Fruit fly (Drosophila melanogaster) whole organism, embryonic: ENCODE measurements around the gene tipE.

Experiments
- Asciz ChIP-seq: fragments of 200-800 bp; sonication (Bioruptor generic); optimal IDR thresholded peaks from 2 replicates; lab custom pipeline; 2017; ENCODE audit warnings: missing biosample characterization, mild to moderate bottlenecking, missing genetic modification characterization, missing genetic modification reagents
- B-H2 ChIP-seq: fragments of 200-800 bp; sonication (Bioruptor generic); optimal IDR thresholded peaks from 2 replicates; lab custom pipeline; 2018; ENCODE audit warnings: missing biosample characterization, mild to moderate bottlenecking, missing genetic modification characterization
- BEAF-32 ChIP-seq: fragments of 200-800 bp; sonication (Bioruptor generic); optimal IDR thresholded peaks from 3 replicates; lab custom pipeline; 2017; ENCODE audit warnings: missing biosample characterization, missing genetic modification characterization, mild to moderate bottlenecking, moderate library complexity, missing genetic modification reagents
- CG10147 ChIP-seq: fragments of 200-800 bp; sonication (Bioruptor generic); optimal IDR thresholded peaks from 2 replicates; lab custom pipeline; 2019; ENCODE audit warnings: missing biosample characterization, mild to moderate bottlenecking, missing genetic modification characterization, moderate library complexity
- CG1024 ChIP-seq: fragments of 200-800 bp; sonication (Bioruptor generic); IDR thresholded peaks from 2 replicates; pipeline ENCODE4 v1.3.6; 2022; ENCODE audit warnings: missing biosample characterization, missing genetic modification characterization
- CG10543 ChIP-seq: fragments of 200-800 bp; sonication (Bioruptor generic); optimal IDR thresholded peaks from 3 replicates; lab custom pipeline; 2017; ENCODE audit warnings: missing biosample characterization, mild to moderate bottlenecking, missing genetic modification characterization, moderate library complexity
- CG11247 ChIP-seq: fragments of 200-800 bp; sonication (Bioruptor generic); IDR thresholded peaks from 2 replicates; pipeline ENCODE4 v1.3.6; 2022; ENCODE audit warnings: missing biosample characterization, missing genetic modification characterization
- CG11398 ChIP-seq: fragments of 200-800 bp; sonication (Bioruptor generic); optimal IDR thresholded peaks from 2 replicates; lab custom pipeline; 2016; ENCODE audit warnings: missing biosample characterization, missing genetic modification characterization
- CG11695 ChIP-seq: fragments of 200-800 bp; sonication (Bioruptor generic); IDR thresholded peaks from 3 replicates; pipeline ENCODE4 v1.3.6; 2022; ENCODE audit warnings: missing biosample characterization, missing genetic modification characterization
- CG12155 ChIP-seq: fragments of 200-800 bp; sonication (Bioruptor generic); optimal IDR thresholded peaks from 3 replicates; lab custom pipeline; 2016; ENCODE audit warnings: missing biosample characterization, missing genetic modification characterization
- CG1233 ChIP-seq: fragments of 200-800 bp; sonication (Bioruptor generic); optimal IDR thresholded peaks from 4 replicates; lab custom pipeline; 2018; ENCODE audit warnings: missing biosample characterization, mild to moderate bottlenecking, missing genetic modification characterization
- CG15479 ChIP-seq: fragments of 200-800 bp; sonication (Bioruptor generic); optimal IDR thresholded peaks from 3 replicates; lab custom pipeline; 2019; ENCODE audit warnings: missing biosample characterization, mild to moderate bottlenecking, missing genetic modification characterization, moderate library complexity
- CG1792 ChIP-seq: fragments of 200-800 bp; sonication (Bioruptor generic); optimal IDR thresholded peaks from 2 replicates; lab custom pipeline; 2016; ENCODE audit warnings: missing biosample characterization, missing genetic modification characterization
- CG4854 ChIP-seq: fragments of 200-800 bp; sonication (Bioruptor generic); optimal IDR thresholded peaks from 2 replicates; lab custom pipeline; 2016; ENCODE audit warnings: missing biosample characterization, missing genetic modification characterization, inconsistent platforms
- CG6683 ChIP-seq: fragments of 200-800 bp; sonication (Bioruptor generic); optimal IDR thresholded peaks from 2 replicates; lab custom pipeline; 2017; ENCODE audit warnings: missing biosample characterization, mild to moderate bottlenecking, missing genetic modification characterization, missing genetic modification reagents
- CG9609 ChIP-seq: fragments of 200-800 bp; sonication (Bioruptor generic); optimal IDR thresholded peaks from 3 replicates; lab custom pipeline; 2016; ENCODE audit warnings: missing biosample characterization, missing genetic modification characterization
- CkIIα-i1 ChIP-seq: fragments of 200-800 bp; sonication (Bioruptor generic); IDR thresholded peaks from 2 replicates; pipeline ENCODE4 v1.3.6; 2022; ENCODE audit warnings: missing biosample characterization, missing genetic modification characterization
- Deaf1 ChIP-seq: fragments of 200-800 bp; optimal IDR thresholded peaks from 3 replicates; lab custom pipeline; 2019; ENCODE audit warnings: missing biosample characterization, mild to moderate bottlenecking, missing genetic modification characterization, moderate library complexity
- HHEX ChIP-seq: fragments of 200-800 bp; sonication (Bioruptor generic); optimal IDR thresholded peaks from 3 replicates; lab custom pipeline; 2017; ENCODE audit warnings: missing biosample characterization, mild to moderate bottlenecking, missing genetic modification characterization, missing genetic modification reagents
- HLH54F ChIP-seq: fragments of 200-800 bp; sonication (Bioruptor generic); optimal IDR thresholded peaks from 3 replicates; lab custom pipeline; 2016; ENCODE audit warnings: missing biosample characterization, missing genetic modification characterization
- Hr78 ChIP-seq, 2 experiments: fragments of 200-800 bp in 1 of 2; fragments of >200 bp in 1 of 2; sonication (Bioruptor generic) in 1 of 2; optimal IDR thresholded peaks; 2 replicates each; lab custom pipeline; 2017 to 2019; ENCODE audit warnings: missing biosample characterization in 2 of 2, missing genetic modification characterization in 2 of 2, mild to moderate bottlenecking in 1 of 2, moderate library complexity in 1 of 2
- Max ChIP-seq: fragments of 200-800 bp; sonication (Bioruptor generic); optimal IDR thresholded peaks from 2 replicates; lab custom pipeline; 2016; ENCODE audit warnings: missing biosample characterization, mild to moderate bottlenecking, missing genetic modification characterization
- NC2α ChIP-seq: fragments of 200-800 bp; sonication (Bioruptor generic); optimal IDR thresholded peaks from 2 replicates; lab custom pipeline; 2016; ENCODE audit warnings: missing biosample characterization, missing genetic modification characterization
- NfI ChIP-seq: fragments of 200-800 bp; sonication (Bioruptor generic); optimal IDR thresholded peaks from 3 replicates; lab custom pipeline; 2018; ENCODE audit warnings: missing biosample characterization, mild to moderate bottlenecking, missing genetic modification characterization, moderate library complexity
- Taf1 ChIP-seq: fragments of 200-800 bp; sonication (Bioruptor generic); IDR thresholded peaks from 2 replicates; pipeline ENCODE4 v1.3.6; 2022; ENCODE audit warnings: missing biosample characterization, missing genetic modification characterization
- Tbp ChIP-seq: fragments of >200 bp; optimal IDR thresholded peaks from 2 replicates; lab custom pipeline; 2018; ENCODE audit warnings: missing biosample characterization, missing genetic modification characterization
- Xbp1 ChIP-seq: fragments of 200-800 bp; sonication (Bioruptor generic); optimal IDR thresholded peaks from 3 replicates; lab custom pipeline; 2016; ENCODE audit warnings: missing biosample characterization, mild to moderate bottlenecking, missing genetic modification characterization
- ase ChIP-seq: fragments of 200-800 bp; sonication (Bioruptor generic); IDR thresholded peaks from 3 replicates; pipeline ENCODE4 v1.3.6; 2022; ENCODE audit warnings: missing biosample characterization, missing genetic modification characterization
- bab2 ChIP-seq: fragments of 200-800 bp; sonication (Bioruptor generic); optimal IDR thresholded peaks from 2 replicates; lab custom pipeline; 2016; ENCODE audit warnings: missing biosample characterization, missing genetic modification characterization
- cato ChIP-seq: fragments of 200-800 bp; sonication (Bioruptor generic); optimal IDR thresholded peaks from 2 replicates; lab custom pipeline; 2016; ENCODE audit warnings: missing biosample characterization, missing genetic modification characterization, borderline replicate concordance
- croc ChIP-seq: fragments of 200-800 bp; sonication (Bioruptor generic); conservative IDR thresholded peaks from 3 replicates; pipeline ENCODE4 v1.3.6; 2022; ENCODE audit warnings: missing biosample characterization, missing genetic modification characterization
- gcm ChIP-seq: fragments of 200-800 bp; sonication (Bioruptor generic); optimal IDR thresholded peaks from 2 replicates; lab custom pipeline; 2019; ENCODE audit warnings: missing biosample characterization, mild to moderate bottlenecking, missing genetic modification characterization, moderate library complexity
- gfzf ChIP-seq: fragments of 200-800 bp; sonication (Bioruptor generic); optimal IDR thresholded peaks from 2 replicates; lab custom pipeline; 2016; ENCODE audit warnings: missing biosample characterization, mild to moderate bottlenecking, missing genetic modification characterization, moderate library complexity
- grau ChIP-seq: fragments of 200-800 bp; optimal IDR thresholded peaks from 3 replicates; lab custom pipeline; 2019; ENCODE audit warnings: missing biosample characterization, mild to moderate bottlenecking, missing genetic modification characterization, moderate library complexity
- lab ChIP-seq: fragments of 200-800 bp; sonication (Bioruptor generic); optimal IDR thresholded peaks from 3 replicates; lab custom pipeline; 2017; ENCODE audit warnings: missing biosample characterization, missing genetic modification characterization, mild to moderate bottlenecking, moderate library complexity, missing genetic modification reagents
- lilli ChIP-seq: fragments of 200-800 bp; sonication (Bioruptor generic); optimal IDR thresholded peaks from 3 replicates; lab custom pipeline; 2016; ENCODE audit warnings: missing biosample characterization, missing genetic modification characterization
- mirr ChIP-seq: fragments of 200-800 bp; sonication (Bioruptor generic); optimal IDR thresholded peaks from 3 replicates; lab custom pipeline; 2018; ENCODE audit warnings: missing biosample characterization, mild to moderate bottlenecking, missing genetic modification characterization
- mld ChIP-seq: fragments of 200-800 bp; sonication (Bioruptor generic); IDR thresholded peaks from 3 replicates; pipeline ENCODE4 v1.3.6; 2022; ENCODE audit warnings: missing biosample characterization, missing genetic modification characterization; ENCODE audit not compliant: partially characterized antibody
- nerfin-1 ChIP-seq: fragments of 200-800 bp; sonication (Bioruptor generic); optimal IDR thresholded peaks from 3 replicates; lab custom pipeline; 2019; ENCODE audit warnings: missing biosample characterization, mild to moderate bottlenecking, missing genetic modification characterization, moderate library complexity
- oc ChIP-seq: fragments of 200-800 bp; sonication (Bioruptor generic); optimal IDR thresholded peaks from 2 replicates; lab custom pipeline; 2018; ENCODE audit warnings: missing biosample characterization, mild to moderate bottlenecking, missing genetic modification characterization, moderate library complexity
- odd ChIP-seq: fragments of 200-800 bp; sonication (Bioruptor generic); optimal IDR thresholded peaks from 2 replicates; lab custom pipeline; 2017; ENCODE audit warnings: missing biosample characterization, mild to moderate bottlenecking, missing genetic modification characterization
- onecut ChIP-seq: fragments of 200-800 bp; sonication (Bioruptor generic); IDR thresholded peaks from 2 replicates; pipeline ENCODE4 v1.3.6; 2022; ENCODE audit warnings: missing biosample characterization, missing genetic modification characterization
- prd ChIP-seq, 3 experiments: fragments of >200 bp in 2 of 3; fragments of 200-800 bp in 1 of 3; sonication (Bioruptor generic) in 1 of 3; optimal IDR thresholded peaks in 2 of 3; IDR thresholded peaks in 1 of 3; 2 replicates in 2 of 3; 3 replicates in 1 of 3; pipeline versions ENCODE4 v1.3.6 to Lab custom; 2017 to 2022; ENCODE audit warnings: missing biosample characterization in 1 of 3, missing genetic modification characterization in 1 of 3
- ro ChIP-seq: fragments of 200-800 bp; sonication (Bioruptor generic); IDR thresholded peaks from 2 replicates; pipeline ENCODE4 v1.3.6; 2022; ENCODE audit warnings: missing biosample characterization, missing genetic modification characterization
- ssp ChIP-seq: fragments of 200-800 bp; sonication (Bioruptor generic); IDR thresholded peaks from 2 replicates; pipeline ENCODE4 v1.3.6; 2022; ENCODE audit warnings: missing biosample characterization, missing genetic modification characterization
- tin ChIP-seq: fragments of 200-800 bp; sonication (Bioruptor generic); optimal IDR thresholded peaks from 3 replicates; lab custom pipeline; 2016; ENCODE audit warnings: missing biosample characterization, missing genetic modification characterization
- wor ChIP-seq: fragments of 200-800 bp; sonication (Bioruptor generic); IDR thresholded peaks from 2 replicates; pipeline ENCODE4 v1.3.6; 2022; ENCODE audit warnings: missing biosample characterization, missing genetic modification characterization
- zen2 ChIP-seq: fragments of 200-800 bp; sonication (Bioruptor generic); IDR thresholded peaks from 3 replicates; pipeline ENCODE4 v1.3.6; 2022; ENCODE audit warnings: missing biosample characterization, missing genetic modification characterization; ENCODE audit not compliant: partially characterized antibody

The tipE gene

dm6 chr3L:4169957-4170651, 18.2 kb upstream of the tipE start, which contains the start of gene Ero1L (continued):
- TF ChIP-seq CG1233 (GFP tag; lab: Kevin White, UChicago) (no peak), Xbp1 (GFP tag; lab: Kevin White, UChicago) (peak; percentile 17), CkIIα-i1 (no peak), grau (tag; lab: Kevin White, UChicago) (peak; percentile 12), HLH54F (GFP tag; lab: Kevin White, UChicago) (no peak), mirr (GFP tag; lab: Kevin White, UChicago) (no peak), gcm (no peak), NfI (GFP tag; lab: Kevin White, UChicago) (no peak), ro (GFP tag; lab: Robert Waterston, UW) (no peak), CG15479 (GFP tag; lab: Kevin White, UChicago) (no peak), CG1792 (GFP tag; lab: Kevin White, UChicago) (no peak), oc (no peak), zen2 (GFP tag; lab: Robert Waterston, UW) (no peak), lab (GFP tag; lab: Kevin White, UChicago) (peak; percentile 67), tin (peak; percentile 35), CG11695 (GFP tag; lab: Robert Waterston, UW) (peak; percentile 51; the same call in 1 of the 3 replicates), ssp (GFP tag; lab: Robert Waterston, UW) (no peak), ase (GFP tag; lab: Robert Waterston, UW) (no peak), lilli (peak; percentile 34), B-H2 (GFP tag; lab: Kevin White, UChicago) (no peak), Hr78 (GFP tag; optimal IDR thresholded peaks at IDR 0.05; lab: Kevin White, UChicago) (no peak), onecut (GFP tag; lab: Robert Waterston, UW) (peak; percentile 26; the same call in 1 of the 2 replicates), CG9609 (no peak), CG1024 (no peak), nerfin-1 (tag; lab: Kevin White, UChicago) (peak; percentile 21), CG6683 (GFP tag; lab: Kevin White, UChicago) (no peak), Asciz (no peak), CG4854 (GFP tag; lab: Kevin White, UChicago) (no peak), CG10147 (GFP tag; lab: Kevin White, UChicago) (peak; percentile 36), cato (GFP tag; lab: Kevin White, UChicago) (no peak), mld (GFP tag; lab: Robert Waterston, UW) (no peak), Deaf1 (tag; lab: Kevin White, UChicago) (no peak), CG12155 (GFP tag; lab: Kevin White, UChicago) (no peak), Max (peak; percentile 39), CG10543 (peak; percentile 30), HHEX (GFP tag; lab: Kevin White, UChicago) (no peak), prd (optimal IDR thresholded peaks at IDR 0.05; lab: Kevin White, UChicago) (no peak), prd (GFP tag; IDR thresholded peaks at IDR 0.05; lab: Robert Waterston, UW) (no peak), bab2 (GFP tag; lab: Kevin White, UChicago) (no peak), odd (no peak), gfzf (GFP tag; lab: Kevin White, UChicago) (peak; percentile 87), CG11247 (GFP tag; lab: Robert Waterston, UW) (peak; percentile 36; the same call in 1 of the 2 replicates), Taf1 (GFP tag; lab: Robert Waterston, UW) (no peak), wor (GFP tag; lab: Robert Waterston, UW) (no peak), BEAF-32 (GFP tag; lab: Kevin White, UChicago) (peak; percentile 40), Tbp (GFP tag; lab: Kevin White, UChicago) (no peak), CG11398 (GFP tag; lab: Kevin White, UChicago) (no peak), croc (GFP tag; lab: Robert Waterston, UW) (no peak), NC2α (GFP tag; lab: Kevin White, UChicago) (no peak)
